Fruit fly (Drosophila melanogaster): Measurements from ENCODE around the gene CG44774.

DNA sequence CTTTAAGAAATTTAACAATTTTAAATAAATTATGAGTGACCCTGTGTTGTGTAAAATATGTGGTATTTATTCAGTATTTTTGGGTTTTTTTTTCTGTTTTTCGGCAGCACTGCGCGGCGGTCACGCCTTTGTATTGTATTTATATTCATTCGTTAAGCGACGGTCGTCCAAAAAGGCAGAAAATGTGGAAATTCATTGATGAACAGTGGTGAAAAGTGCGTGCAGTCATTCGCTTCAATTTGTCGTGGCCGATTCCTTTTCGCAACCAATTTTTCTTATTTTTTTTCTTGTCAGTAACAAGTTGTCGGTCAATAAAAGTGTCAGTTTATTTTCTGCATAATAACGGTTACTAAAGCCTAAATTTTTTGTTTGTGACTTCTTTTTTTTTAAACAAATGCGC, 1.1 kb upstream of the CG44774 start, which contains the start of gene Ptp4E:
- no peak for TF ChIP-seq CG15710 (tag; optimal IDR thresholded peaks at IDR 0.05)
- no peak for TF ChIP-seq CG12605 (GFP tag; IDR thresholded peaks at IDR 0.05)
- TF ChIP-seq Pif1B (GFP tag; optimal IDR thresholded peaks at IDR 0.05): no peak
- TF ChIP-seq CG4496 (GFP tag; IDR thresholded peaks at IDR 0.05): no peak
- no peak for TF ChIP-seq D1 (tag; optimal IDR thresholded peaks at IDR 0.05)
- TF ChIP-seq fd96Ca (GFP tag; IDR thresholded peaks at IDR 0.05): no peak
- TF ChIP-seq CG8301 (tag; optimal IDR thresholded peaks at IDR 0.05): no peak
- TF ChIP-seq Snoo (tag; optimal IDR thresholded peaks at IDR 0.05): no peak
- no peak for TF ChIP-seq CG17806 (tag; optimal IDR thresholded peaks at IDR 0.05)
- TF ChIP-seq gl (tag; optimal IDR thresholded peaks at IDR 0.05): no peak
- no peak for TF ChIP-seq CG9948 (tag; optimal IDR thresholded peaks at IDR 0.05)

Measured in whole organism, pupa.